Fruit fly (Drosophila melanogaster) S2 (cell line): ENCODE measurements around the gene pelo.

Source experiments
- CG8478 ChIP-seq: fragments of >200 bp; optimal IDR thresholded peaks from 2 replicates; lab custom pipeline; 2018
- CTCF ChIP-seq, 2 experiments: fragments of >200 bp; optimal IDR thresholded peaks; 2 replicates each; lab custom pipeline; 2018

dm6 chr2L:9711107-9711585 is 10.5 kb downstream of the pelo start, which contains the start of gene CG4364:
- TF ChIP-seq CG8478 (lab: Kevin White, UChicago) (no peak), CTCF (optimal IDR thresholded peaks at IDR 0.05; lab: Kevin White, UChicago) (peak; percentile 26 to 49)
